Fruit fly (Drosophila melanogaster): ENCODE results near the gene RpS3.

DNA sequence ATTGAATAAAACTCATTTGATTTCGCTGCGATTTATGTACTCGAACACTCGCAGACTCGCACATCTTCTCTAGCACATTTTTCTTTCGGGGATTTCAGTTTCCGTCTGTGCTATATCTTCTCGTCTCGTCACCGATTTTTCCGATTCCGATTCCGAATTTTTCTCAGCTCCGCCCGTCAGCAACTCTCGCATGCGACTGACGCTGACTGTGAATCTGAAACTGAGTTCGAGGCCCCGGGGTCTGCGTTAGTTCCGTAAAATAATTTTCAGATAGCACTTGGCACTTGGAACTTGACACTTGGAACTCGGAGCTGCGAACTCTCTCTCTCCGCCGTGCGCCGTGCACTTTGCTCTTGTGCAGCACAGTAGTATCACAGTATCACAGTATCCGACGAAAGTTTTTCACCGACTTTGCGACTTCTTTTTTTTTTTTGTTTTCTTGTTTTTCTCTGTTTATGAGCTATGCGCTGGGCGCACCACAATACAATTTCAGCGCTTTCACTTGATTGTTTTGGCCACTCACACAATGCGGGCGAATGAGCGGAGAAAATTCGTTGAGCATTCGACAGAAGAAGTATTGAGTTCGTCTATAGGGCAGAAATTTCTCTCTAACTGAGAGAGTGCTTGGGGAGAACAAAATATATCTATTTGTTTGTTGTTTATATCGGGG lies 26.1 kb downstream of the RpS3 start, which contains the start of gene CG4393:
- no peak for TF ChIP-seq pan (optimal IDR thresholded peaks at IDR 0.05)
- TF ChIP-seq CG8478 (optimal IDR thresholded peaks at IDR 0.05): no peak
- TF ChIP-seq usp (GFP tag; optimal IDR thresholded peaks at IDR 0.05): no peak
- TF ChIP-seq psq (optimal IDR thresholded peaks at IDR 0.05): no peak

All from whole organism.